Worm (Caenorhabditis elegans): ENCODE results near the gene srw-138.

Gene srw-138

DNA sequence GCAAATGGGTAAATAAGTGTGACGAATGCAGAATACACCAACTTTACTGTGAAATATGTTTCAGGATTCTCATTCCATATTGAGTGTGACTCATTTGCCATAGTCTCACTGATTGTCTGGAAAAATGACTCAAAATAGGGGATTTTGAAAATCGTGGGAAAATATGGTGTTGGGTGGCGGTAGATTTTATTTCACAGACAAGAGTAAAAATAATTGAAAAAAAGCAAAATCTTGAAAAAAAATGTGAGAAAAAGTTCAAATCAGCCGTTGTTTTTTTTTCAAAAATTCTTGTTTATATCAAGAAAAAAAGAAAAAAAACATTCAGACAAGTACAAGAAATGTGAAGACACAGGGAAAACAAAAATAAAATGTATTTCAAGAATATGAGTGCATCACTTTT lies 40.3 kb downstream of the srw-138 start, which contains the start of gene srh-38:
srh-38 (minus strand) TSS at position 101 of the 400 bp plus-strand sequence.
- TF ChIP-seq snpc-1.2 (GFP tag; IDR thresholded peaks at IDR 0.05) (no peak), pha-4 (GFP tag; IDR thresholded peaks at IDR 0.05) (no peak), pha-4 (tag; optimal IDR thresholded peaks at IDR 0.05) (no peak), zip-11 (GFP tag; IDR thresholded peaks at IDR 0.05) (no peak), ctbp-1 (GFP tag; IDR thresholded peaks at IDR 0.05) (no peak), spr-1 (tag; optimal IDR thresholded peaks at IDR 0.05) (no peak), skn-1 (tag; optimal IDR thresholded peaks at IDR 0.05) (no peak), zfp-2 (tag; optimal IDR thresholded peaks at IDR 0.05) (no peak), hlh-11 (tag; optimal IDR thresholded peaks at IDR 0.05) (no peak), F44E2.7 (GFP tag; IDR thresholded peaks at IDR 0.05) (no peak), unc-130 (GFP tag; optimal IDR thresholded peaks at IDR 0.05) (no peak), php-3 (GFP tag; IDR thresholded peaks at IDR 0.05) (no peak), nhr-6 (tag; optimal IDR thresholded peaks at IDR 0.05) (no peak), tag-97 (GFP tag; IDR thresholded peaks at IDR 0.05) (no peak), egl-43 (GFP tag; IDR thresholded peaks at IDR 0.05) (no peak), aly-2 (tag; optimal IDR thresholded peaks at IDR 0.05) (no peak), aha-1 (tag) (no peak)

ce11 chrV:2920125-2920524 lies 42.7 kb downstream of the srw-138 start:
- TF ChIP-seq F49E8.2 (tag; optimal IDR thresholded peaks at IDR 0.05; ENCODE audit: borderline replicate concordance) (no peak), nhr-111 (GFP tag; optimal IDR thresholded peaks at IDR 0.05) (no peak), snpc-1.2 (GFP tag; IDR thresholded peaks at IDR 0.05) (0 out of 2 replicates have a peak, but pooled peaks have one; percentile 42)

DNA sequence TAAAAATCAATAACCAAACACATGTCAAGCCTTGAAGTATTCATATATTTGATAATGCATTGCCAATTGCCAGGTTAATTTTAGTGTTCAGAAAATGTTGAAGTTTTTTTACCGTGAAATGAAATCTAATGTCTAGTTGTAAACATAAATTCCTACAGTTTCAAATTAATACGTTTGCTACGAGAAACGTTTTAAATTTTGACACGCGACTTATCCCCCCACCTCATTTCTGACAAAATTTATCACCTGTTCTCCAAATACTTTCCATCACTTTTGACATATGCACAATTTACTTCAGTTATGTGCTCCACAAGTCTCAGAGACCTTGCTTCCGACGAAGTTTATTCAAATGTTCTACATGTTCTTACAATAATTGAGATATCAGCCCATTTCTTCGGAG lies 48.9 kb downstream of the srw-138 start, which contains the start of gene srh-146:
srh-146 (plus strand) TSS at position 301 of the 400 bp plus-strand sequence.
- no peak for TF ChIP-seq mdt-29 (GFP tag; IDR thresholded peaks at IDR 0.05)

DNA sequence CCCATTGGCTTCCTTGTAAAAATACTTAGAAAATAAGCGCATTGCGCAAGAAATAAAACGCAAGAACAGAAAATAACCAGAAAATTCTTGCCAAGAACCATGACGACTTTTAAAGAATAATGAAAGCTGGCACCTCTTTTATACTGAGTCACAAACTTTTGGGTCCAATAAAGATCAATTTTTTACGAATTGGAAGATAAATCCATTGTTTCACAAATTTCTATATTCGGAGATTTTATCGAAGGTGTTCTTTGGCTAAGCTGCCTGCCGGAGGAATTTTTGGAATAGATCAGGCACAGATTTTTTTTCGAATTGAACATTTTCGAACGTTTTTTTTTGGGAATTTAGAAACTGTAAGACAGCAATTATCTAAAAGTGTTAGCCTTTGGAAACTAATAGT lies 50.0 kb downstream of the srw-138 start, which contains the start of gene C31B8.9:
C31B8.9 (minus strand) TSS at position 101 of the 400 bp plus-strand sequence.
- TF ChIP-seq aha-1 (tag), result peak; percentile 79
- TF ChIP-seq unc-39 (tag; optimal IDR thresholded peaks at IDR 0.05), result no peak

Measured in whole organism, L4 larva.